Worm (Caenorhabditis elegans) whole organism, L3 larva: ENCODE data around the gene gly-3.
A peak's percentile ranks its signal among the peaks of the same experiment; 100 is the strongest.

ENCODE experiments used
- R02D3.7 ChIP-seq: fragments of 150-350 bp; optimal IDR thresholded peaks from 2 replicates; lab custom pipeline; 2014; ENCODE audit warnings: missing biosample characterization, missing genetic modification characterization
- ZK546.5 ChIP-seq: sonication (generic microtip); optimal IDR thresholded peaks from 2 replicates; lab custom pipeline; 2017; ENCODE audit warnings: missing biosample characterization, missing genetic modification characterization
- ama-1 ChIP-seq: fragments of 150-350 bp; optimal IDR thresholded peaks from 2 replicates; lab custom pipeline; 2018
- ceh-16 ChIP-seq: sonication (generic microtip); optimal IDR thresholded peaks from 2 replicates; lab custom pipeline; 2017; ENCODE audit warnings: missing biosample characterization, missing genetic modification characterization
- ceh-28 ChIP-seq: fragments of 150-350 bp; optimal IDR thresholded peaks from 2 replicates; lab custom pipeline; 2014; ENCODE audit warnings: missing biosample characterization, missing genetic modification reagents, missing genetic modification characterization
- ceh-82 ChIP-seq: fragments of 150-350 bp; optimal IDR thresholded peaks from 2 replicates; lab custom pipeline; 2014; ENCODE audit warnings: missing biosample characterization, missing genetic modification characterization
- ceh-9 ChIP-seq: sonication (generic microtip); optimal IDR thresholded peaks from 2 replicates; lab custom pipeline; 2018; ENCODE audit warnings: missing biosample characterization, missing genetic modification characterization
- egl-27 ChIP-seq: sonication (generic microtip); optimal IDR thresholded peaks from 4 replicates; lab custom pipeline; 2017; ENCODE audit warnings: missing biosample characterization, missing genetic modification reagents, missing genetic modification characterization
- egl-5 ChIP-seq: fragments of 150-350 bp; optimal IDR thresholded peaks from 2 replicates; lab custom pipeline; 2017; ENCODE audit warnings: missing biosample characterization, missing genetic modification reagents, missing genetic modification characterization, inconsistent platforms
- elt-2 ChIP-seq: sonication (generic microtip); optimal IDR thresholded peaks from 2 replicates; lab custom pipeline; 2016; ENCODE audit warnings: missing genetic modification reagents, mild to moderate bottlenecking, missing genetic modification characterization, missing compliant biosample characterization
- elt-3 ChIP-seq, 3 experiments: fragments of 150-350 bp in 1 of 3; sonication (generic microtip) in 2 of 3; optimal IDR thresholded peaks; 2 replicates in 2 of 3; 4 replicates in 1 of 3; lab custom pipeline; 2014 to 2017; ENCODE audit warnings: missing biosample characterization in 3 of 3, missing genetic modification characterization in 3 of 3
- eor-1 ChIP-seq, 2 experiments: fragments of 150-350 bp; optimal IDR thresholded peaks; 2 replicates each; lab custom pipeline; 2014 to 2018; ENCODE audit warnings: missing biosample characterization in 2 of 2, missing genetic modification characterization in 2 of 2
- fkh-10 ChIP-seq: sonication (generic microtip); optimal IDR thresholded peaks from 2 replicates; lab custom pipeline; 2017; ENCODE audit warnings: missing biosample characterization, missing genetic modification reagents, missing genetic modification characterization
- fkh-2 ChIP-seq: fragments of 150-350 bp; optimal IDR thresholded peaks from 2 replicates; lab custom pipeline; 2014; ENCODE audit warnings: missing biosample characterization, missing genetic modification reagents, missing genetic modification characterization
- hmg-11 ChIP-seq: sonication (generic microtip); optimal IDR thresholded peaks from 2 replicates; lab custom pipeline; 2016; ENCODE audit warnings: missing genetic modification characterization, missing compliant biosample characterization
- jun-1 ChIP-seq: fragments of 150-350 bp; optimal IDR thresholded peaks from 2 replicates; lab custom pipeline; 2014; ENCODE audit warnings: missing biosample characterization, missing genetic modification reagents, missing genetic modification characterization
- lin-15B ChIP-seq: fragments of 150-350 bp; optimal IDR thresholded peaks from 2 replicates; lab custom pipeline; 2014; ENCODE audit warnings: missing biosample characterization, missing genetic modification characterization
- lin-39 ChIP-seq: fragments of 150-350 bp; optimal IDR thresholded peaks from 2 replicates; lab custom pipeline; 2018; ENCODE audit warnings: missing biosample characterization, missing genetic modification reagents, missing genetic modification characterization
- lsy-12 ChIP-seq: sonication (generic microtip); optimal IDR thresholded peaks from 2 replicates; lab custom pipeline; 2016; ENCODE audit warnings: mild to moderate bottlenecking, missing genetic modification characterization, missing compliant biosample characterization
- mdl-1 ChIP-seq: fragments of 150-350 bp; optimal IDR thresholded peaks from 2 replicates; lab custom pipeline; 2014; ENCODE audit warnings: missing biosample characterization, missing genetic modification characterization
- mml-1 ChIP-seq: fragments of 150-350 bp; sonication (generic microtip); optimal IDR thresholded peaks from 3 replicates; lab custom pipeline; 2014; ENCODE audit warnings: missing biosample characterization, missing genetic modification characterization
- nfya-1 ChIP-seq: sonication (generic microtip); optimal IDR thresholded peaks from 2 replicates; lab custom pipeline; 2017; ENCODE audit warnings: missing genetic modification characterization, mild to moderate bottlenecking, missing compliant biosample characterization, antibody characterized with exemption, moderate library complexity; ENCODE audit not compliant: insufficient read depth
- nhr-12 ChIP-seq: fragments of 150-350 bp; optimal IDR thresholded peaks from 2 replicates; lab custom pipeline; 2014; ENCODE audit warnings: missing biosample characterization, missing genetic modification characterization
- nhr-23 ChIP-seq: fragments of 150-350 bp; optimal IDR thresholded peaks from 2 replicates; lab custom pipeline; 2014; ENCODE audit warnings: missing biosample characterization, missing genetic modification reagents, missing genetic modification characterization
- nhr-25 ChIP-seq: sonication (generic microtip); optimal IDR thresholded peaks from 2 replicates; lab custom pipeline; 2017; ENCODE audit warnings: missing biosample characterization, missing genetic modification characterization
- nhr-28 ChIP-seq: fragments of 150-350 bp; optimal IDR thresholded peaks from 2 replicates; lab custom pipeline; 2014; ENCODE audit warnings: missing biosample characterization, missing genetic modification characterization
- nhr-43 ChIP-seq: sonication (generic microtip); optimal IDR thresholded peaks from 2 replicates; lab custom pipeline; 2016; ENCODE audit warnings: mild to moderate bottlenecking, missing genetic modification characterization, missing compliant biosample characterization; ENCODE audit not compliant: poor library complexity, severe bottlenecking
- nhr-67 ChIP-seq: fragments of 150-350 bp; optimal IDR thresholded peaks from 2 replicates; lab custom pipeline; 2014; ENCODE audit warnings: missing biosample characterization, missing genetic modification characterization
- nhr-76 ChIP-seq: fragments of 150-350 bp; sonication (generic microtip); optimal IDR thresholded peaks from 5 replicates; lab custom pipeline; 2014; ENCODE audit warnings: missing biosample characterization, missing genetic modification characterization
- nhr-77 ChIP-seq: fragments of 150-350 bp; optimal IDR thresholded peaks from 2 replicates; lab custom pipeline; 2014; ENCODE audit warnings: missing biosample characterization, missing genetic modification characterization
- pha-4 ChIP-seq: fragments of 150-350 bp; optimal IDR thresholded peaks from 2 replicates; lab custom pipeline; 2014; ENCODE audit warnings: missing biosample characterization, missing genetic modification reagents, missing genetic modification characterization
- pqm-1 ChIP-seq: fragments of 150-350 bp; optimal IDR thresholded peaks from 2 replicates; lab custom pipeline; 2017; ENCODE audit warnings: missing biosample characterization, missing genetic modification characterization, inconsistent platforms
- sea-2 ChIP-seq: fragments of 150-350 bp; sonication (generic microtip); optimal IDR thresholded peaks from 4 replicates; lab custom pipeline; 2014; ENCODE audit warnings: missing biosample characterization, missing genetic modification reagents, missing genetic modification characterization
- snpc-4 ChIP-seq: fragments of 150-350 bp; optimal IDR thresholded peaks from 2 replicates; lab custom pipeline; 2014; ENCODE audit warnings: missing biosample characterization, missing genetic modification characterization
- tbx-2 ChIP-seq: sonication (generic microtip); optimal IDR thresholded peaks from 2 replicates; lab custom pipeline; 2016; ENCODE audit warnings: mild to moderate bottlenecking, missing genetic modification characterization, missing compliant biosample characterization
- zag-1 ChIP-seq: fragments of 150-350 bp; optimal IDR thresholded peaks from 2 replicates; lab custom pipeline; 2014; ENCODE audit warnings: missing biosample characterization, missing genetic modification characterization
- ztf-4 ChIP-seq: fragments of 150-350 bp; optimal IDR thresholded peaks from 2 replicates; lab custom pipeline; 2014; ENCODE audit warnings: missing biosample characterization, missing genetic modification characterization

gly-3 gene

DNA sequence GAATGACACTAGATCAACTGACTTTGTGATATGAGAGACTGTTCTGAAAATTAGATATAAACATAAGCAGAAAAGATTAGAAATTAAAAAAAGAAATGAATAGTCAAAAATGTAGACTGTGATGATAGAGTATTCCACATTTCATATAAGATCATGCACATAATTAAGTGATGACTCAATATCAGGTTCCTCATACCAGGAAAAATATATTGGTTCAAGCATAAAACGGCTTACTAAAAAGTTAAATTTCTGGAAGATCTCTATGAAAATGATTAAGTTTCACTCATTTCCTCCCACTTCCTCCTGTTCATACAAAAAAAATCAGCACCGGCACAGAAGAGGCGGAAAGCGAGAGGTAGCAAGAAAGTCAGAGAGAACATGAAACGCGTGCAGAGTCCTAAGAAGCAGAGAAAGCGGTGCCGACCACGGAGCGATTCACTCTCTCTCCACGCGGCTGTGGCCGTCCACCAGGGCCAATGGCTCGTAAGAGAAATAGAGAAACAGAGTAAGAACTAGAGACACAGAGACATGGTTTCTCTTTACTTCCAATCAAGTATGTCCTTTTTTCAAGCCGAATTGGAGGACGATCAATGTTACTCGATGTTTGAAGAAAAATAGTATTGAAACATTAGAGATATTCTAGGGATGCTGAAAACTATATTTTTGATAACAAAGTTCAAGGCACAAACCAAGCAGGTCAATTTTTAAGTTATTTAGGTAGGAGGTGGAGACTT, 25.8 kb downstream of the gly-3 start, which contains the start of the genes ZK688.5 and fahd-1:
Gene ZK688.5, minus strand, starts transcription at position 51 of the 734 bp plus-strand sequence.
Gene fahd-1, plus strand, starts transcription at position 684 of the 734 bp plus-strand sequence.
- TF ChIP-seq lsy-12 (peak; percentile 68), hmg-11 (tag; lab: Kevin White, UChicago) (peak; percentile 77), nhr-77 (tag; lab: Kevin White, UChicago) (no peak), nhr-23 (tag; lab: Kevin White, UChicago) (peak; percentile 66), jun-1 (tag; lab: Kevin White, UChicago) (peak; percentile 50), ceh-9 (tag; lab: Kevin White, UChicago) (no peak), nfya-1 (tag; lab: Kevin White, UChicago) (peak; percentile 88), sea-2 (no peak), mdl-1 (tag; lab: Kevin White, UChicago) (peak; percentile 51), lin-15B (tag; lab: Kevin White, UChicago) (peak; percentile 69), ztf-4 (tag; lab: Kevin White, UChicago) (no peak), nhr-67 (no peak), tbx-2 (tag; lab: Kevin White, UChicago) (no peak), R02D3.7 (tag; lab: Kevin White, UChicago) (peak; percentile 34), nhr-12 (no peak), nhr-25 (tag; lab: Kevin White, UChicago) (peak; percentile 91), pqm-1 (tag; lab: Kevin White, UChicago) (peak; percentile 12), ceh-28 (peak; percentile 66), elt-3 (tag; optimal IDR thresholded peaks at IDR 0.05; lab: Kevin White, UChicago) (no peak), zag-1 (no peak), nhr-28 (tag; lab: Kevin White, UChicago) (no peak), ZK546.5 (tag; lab: Kevin White, UChicago) (no peak), nhr-43 (peak; percentile 75), pha-4 (tag; lab: Kevin White, UChicago) (peak; percentile 80), fkh-2 (tag; lab: Kevin White, UChicago) (no peak), ama-1 (peak; percentile 56), elt-2 (peak; percentile 59), egl-27 (tag; lab: Kevin White, UChicago) (peak; percentile 19), egl-5 (peak; percentile 44), snpc-4 (tag; lab: Kevin White, UChicago) (peak; percentile 47), fkh-10 (GFP tag; lab: Kevin White, UChicago) (no peak), mml-1 (tag; lab: Kevin White, UChicago) (no peak), ceh-82 (tag; lab: Kevin White, UChicago) (peak; percentile 25), nhr-76 (tag; lab: Kevin White, UChicago) (peak; percentile 38), lin-39 (tag; lab: Kevin White, UChicago) (peak; percentile 86), ceh-16 (tag; lab: Kevin White, UChicago) (no peak)

DNA sequence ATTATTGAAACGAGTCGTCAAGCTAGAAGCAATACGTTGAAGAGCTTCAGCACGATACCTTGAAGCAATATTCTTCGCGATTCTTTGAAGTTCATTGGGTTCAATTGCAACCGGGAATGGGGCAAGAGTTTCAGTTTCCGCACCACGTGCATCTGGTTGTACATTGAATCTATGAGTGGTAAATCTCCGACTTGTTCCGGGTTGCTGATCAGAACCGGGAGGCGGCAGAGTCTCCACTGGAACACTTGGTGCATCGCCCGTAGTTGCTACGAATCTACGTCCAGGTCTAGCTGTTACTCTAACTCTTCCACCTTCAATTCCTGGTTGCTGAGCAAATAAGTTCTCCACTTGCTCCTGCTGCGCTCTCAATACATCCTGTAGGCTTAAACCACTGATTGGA, 28.5 kb downstream of the gly-3 start:
- TF ChIP-seq sea-2 (no peak), lsy-12 (no peak), mml-1 (tag; lab: Kevin White, UChicago) (no peak), lin-39 (tag; lab: Kevin White, UChicago) (no peak), pqm-1 (tag; lab: Kevin White, UChicago) (no peak), tbx-2 (tag; lab: Kevin White, UChicago) (no peak), fkh-10 (GFP tag; lab: Kevin White, UChicago) (no peak), nfya-1 (tag; lab: Kevin White, UChicago) (no peak)

DNA sequence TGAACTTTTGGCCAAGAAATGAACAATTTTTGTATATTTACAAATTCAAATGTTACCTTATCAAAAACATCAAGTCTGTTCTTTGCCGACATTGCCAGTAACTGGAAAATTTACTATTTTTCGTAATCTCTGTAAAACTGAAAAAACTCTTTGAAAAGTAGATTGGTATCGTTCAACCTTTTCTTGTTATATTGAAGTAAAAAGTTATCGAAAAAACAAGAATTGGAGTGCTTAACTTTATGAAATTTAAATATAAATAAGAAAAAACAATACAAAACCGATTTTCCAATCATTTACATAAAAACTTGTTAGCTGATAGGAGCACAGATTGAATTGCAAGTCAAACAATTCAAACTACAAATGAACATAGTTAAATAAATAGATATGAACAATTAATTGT, 32.7 kb downstream of the gly-3 start, which contains the start of gene ZK688.11:
Gene ZK688.11, minus strand, starts transcription at position 101 of the 400 bp plus-strand sequence.
- TF ChIP-seq ceh-28 (peak; percentile 3), ama-1 (no peak)

DNA sequence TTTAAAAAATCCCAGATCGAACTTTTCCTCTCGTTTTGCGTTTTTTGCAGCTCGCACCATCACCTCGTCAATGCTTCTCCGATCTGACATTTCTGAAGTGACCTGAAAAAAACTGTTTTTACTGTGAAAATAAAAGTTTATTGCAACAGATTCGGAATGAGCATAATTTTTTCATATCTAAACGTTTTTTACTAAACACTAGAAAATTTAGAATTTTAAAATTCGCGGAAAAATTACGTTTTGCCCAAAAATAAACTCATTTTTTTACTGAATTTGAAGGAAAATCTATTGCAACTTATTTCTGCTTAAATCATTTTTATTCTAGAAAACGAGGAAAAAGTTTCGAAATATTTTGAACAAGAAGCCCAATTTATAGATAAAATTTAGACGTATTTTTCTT, 34.7 kb downstream of the gly-3 start, which contains the start of gene ZK688.9:
Gene ZK688.9, minus strand, starts transcription at position 101 of the 400 bp plus-strand sequence.
- TF ChIP-seq eor-1 (tag; optimal IDR thresholded peaks at IDR 0.05; lab: Kevin White, UChicago): no peak
- no peak for TF ChIP-seq nhr-43
- no peak for TF ChIP-seq R02D3.7 (tag; lab: Kevin White, UChicago)
- no peak for TF ChIP-seq nhr-76 (tag; lab: Kevin White, UChicago)
